Worm (Caenorhabditis elegans) whole organism, L2 larva: ENCODE data around the gene T24E12.10.

Experiments used
- C34F6.9 ChIP-seq: fragments of 150-350 bp; optimal IDR thresholded peaks from 2 replicates; lab custom pipeline; 2014; ENCODE audit warnings: missing biosample characterization, missing genetic modification characterization
- F13H6.1 ChIP-seq: sonication (generic microtip); optimal IDR thresholded peaks from 2 replicates; lab custom pipeline; 2016; ENCODE audit warnings: missing genetic modification characterization, missing compliant biosample characterization
- R02D3.7 ChIP-seq: fragments of 150-350 bp; optimal IDR thresholded peaks from 2 replicates; lab custom pipeline; 2014; ENCODE audit warnings: missing biosample characterization, missing genetic modification characterization
- Y55F3AM.14 ChIP-seq: fragments of 200-800 bp; sonication (Bioruptor generic); optimal IDR thresholded peaks from 2 replicates; lab custom pipeline; 2018; ENCODE audit warnings: mild to moderate bottlenecking, missing genetic modification characterization, missing compliant biosample characterization
- ZK546.5 ChIP-seq: sonication (generic microtip); optimal IDR thresholded peaks from 2 replicates; lab custom pipeline; 2017; ENCODE audit warnings: missing biosample characterization, missing genetic modification characterization
- alr-1 ChIP-seq: fragments of 150-350 bp; optimal IDR thresholded peaks from 2 replicates; lab custom pipeline; 2014; ENCODE audit warnings: missing biosample characterization, missing genetic modification characterization
- aly-2 ChIP-seq: fragments of 150-350 bp; optimal IDR thresholded peaks from 2 replicates; lab custom pipeline; 2014; ENCODE audit warnings: missing biosample characterization, missing genetic modification characterization
- ama-1 ChIP-seq: fragments of 150-350 bp; optimal IDR thresholded peaks from 2 replicates; lab custom pipeline; 2018; ENCODE audit warnings: inconsistent platforms
- ceh-82 ChIP-seq: fragments of 150-350 bp; optimal IDR thresholded peaks from 2 replicates; lab custom pipeline; 2014; ENCODE audit warnings: missing biosample characterization, missing genetic modification characterization
- crh-2 ChIP-seq: sonication (generic microtip); optimal IDR thresholded peaks from 2 replicates; lab custom pipeline; 2017; ENCODE audit warnings: missing biosample characterization, missing genetic modification characterization
- dmd-4 ChIP-seq: sonication (generic microtip); optimal IDR thresholded peaks from 2 replicates; lab custom pipeline; 2017; ENCODE audit warnings: missing biosample characterization, missing genetic modification characterization
- egl-27 ChIP-seq: sonication (generic microtip); optimal IDR thresholded peaks from 3 replicates; lab custom pipeline; 2017; ENCODE audit warnings: missing biosample characterization, missing genetic modification reagents, missing genetic modification characterization
- elt-3 ChIP-seq: sonication (generic microtip); optimal IDR thresholded peaks from 2 replicates; lab custom pipeline; 2017; ENCODE audit warnings: missing biosample characterization, missing genetic modification characterization
- fos-1 ChIP-seq: fragments of 150-350 bp; optimal IDR thresholded peaks from 2 replicates; lab custom pipeline; 2014; ENCODE audit warnings: missing biosample characterization, missing genetic modification characterization
- lin-11 ChIP-seq: fragments of 150-350 bp; sonication (generic microtip); optimal IDR thresholded peaks from 2 replicates; lab custom pipeline; 2014; ENCODE audit warnings: missing biosample characterization, missing genetic modification characterization, inconsistent platforms, mixed read lengths
- lin-39 ChIP-seq: fragments of 150-350 bp; optimal IDR thresholded peaks from 2 replicates; lab custom pipeline; 2014; ENCODE audit warnings: missing biosample characterization, missing genetic modification reagents, missing genetic modification characterization
- mab-5 ChIP-seq: fragments of 150-350 bp; optimal IDR thresholded peaks from 2 replicates; lab custom pipeline; 2014; ENCODE audit warnings: missing biosample characterization, missing genetic modification characterization
- mbf-1 ChIP-seq: sonication (generic microtip); optimal IDR thresholded peaks from 2 replicates; lab custom pipeline; 2017; ENCODE audit warnings: missing biosample characterization, missing genetic modification characterization
- mdl-1 ChIP-seq, 2 experiments: fragments of 150-350 bp in 1 of 2; sonication (generic microtip) in 1 of 2; optimal IDR thresholded peaks; 2 replicates each; lab custom pipeline; 2017; ENCODE audit warnings: missing biosample characterization in 2 of 2, missing genetic modification characterization in 2 of 2
- nhr-11 ChIP-seq: fragments of 150-350 bp; optimal IDR thresholded peaks from 2 replicates; lab custom pipeline; 2014; ENCODE audit warnings: missing biosample characterization, missing genetic modification characterization
- nhr-12 ChIP-seq: fragments of 150-350 bp; optimal IDR thresholded peaks from 2 replicates; lab custom pipeline; 2014; ENCODE audit warnings: missing biosample characterization, missing genetic modification characterization
- nhr-21 ChIP-seq: fragments of 150-350 bp; optimal IDR thresholded peaks from 2 replicates; lab custom pipeline; 2014; ENCODE audit warnings: missing biosample characterization, missing genetic modification characterization
- nhr-23 ChIP-seq: fragments of 150-350 bp; optimal IDR thresholded peaks from 2 replicates; lab custom pipeline; 2014; ENCODE audit warnings: missing biosample characterization, missing genetic modification reagents, missing genetic modification characterization
- nhr-237 ChIP-seq: fragments of 150-350 bp; optimal IDR thresholded peaks from 2 replicates; lab custom pipeline; 2014; ENCODE audit warnings: missing biosample characterization, missing genetic modification characterization
- nhr-25 ChIP-seq: fragments of 150-350 bp; sonication (generic microtip); optimal IDR thresholded peaks from 3 replicates; lab custom pipeline; 2014; ENCODE audit warnings: missing biosample characterization, missing genetic modification characterization
- nhr-77 ChIP-seq: fragments of 150-350 bp; optimal IDR thresholded peaks from 2 replicates; lab custom pipeline; 2014; ENCODE audit warnings: missing biosample characterization, missing genetic modification characterization
- sma-3 ChIP-seq: sonication (generic microtip); optimal IDR thresholded peaks from 2 replicates; lab custom pipeline; 2016; ENCODE audit warnings: missing genetic modification reagents, missing genetic modification characterization, missing compliant biosample characterization
- unc-55 ChIP-seq: fragments of 150-350 bp; sonication (generic microtip); optimal IDR thresholded peaks from 3 replicates; lab custom pipeline; 2014; ENCODE audit warnings: missing biosample characterization, missing genetic modification reagents, missing genetic modification characterization
- zag-1 ChIP-seq: fragments of 150-350 bp; optimal IDR thresholded peaks from 2 replicates; lab custom pipeline; 2014; ENCODE audit warnings: missing biosample characterization, missing genetic modification characterization
- ztf-4 ChIP-seq: fragments of 150-350 bp; optimal IDR thresholded peaks from 2 replicates; lab custom pipeline; 2014; ENCODE audit warnings: missing biosample characterization, missing genetic modification characterization

Gene T24E12.10

DNA sequence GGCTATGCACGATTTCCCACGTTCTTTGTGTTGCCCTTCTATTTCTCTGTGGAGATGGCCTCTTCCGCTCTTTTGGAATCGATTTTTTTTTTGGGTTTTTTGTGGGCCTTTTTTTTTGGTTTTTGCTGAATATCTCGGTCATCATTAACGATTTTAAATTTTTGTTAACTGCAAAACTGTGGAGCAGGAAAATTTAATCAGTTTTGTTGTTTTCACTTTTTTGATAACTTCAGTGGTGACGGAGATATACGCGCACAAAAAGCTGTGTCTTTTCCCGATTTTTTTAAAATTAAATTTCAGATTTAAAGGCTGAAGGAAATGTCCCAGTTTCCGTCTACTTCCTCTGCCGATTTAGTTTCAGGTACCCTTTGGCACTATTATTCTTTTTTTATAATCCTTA is 12.2 kb upstream of the T24E12.10 start, which contains the start of gene T24E12.1:
Gene T24E12.1 (plus strand): TSS at position 301 of the 400 bp plus-strand sequence.
- TF ChIP-seq ama-1 (lab: Kevin White, UChicago), result no peak

DNA sequence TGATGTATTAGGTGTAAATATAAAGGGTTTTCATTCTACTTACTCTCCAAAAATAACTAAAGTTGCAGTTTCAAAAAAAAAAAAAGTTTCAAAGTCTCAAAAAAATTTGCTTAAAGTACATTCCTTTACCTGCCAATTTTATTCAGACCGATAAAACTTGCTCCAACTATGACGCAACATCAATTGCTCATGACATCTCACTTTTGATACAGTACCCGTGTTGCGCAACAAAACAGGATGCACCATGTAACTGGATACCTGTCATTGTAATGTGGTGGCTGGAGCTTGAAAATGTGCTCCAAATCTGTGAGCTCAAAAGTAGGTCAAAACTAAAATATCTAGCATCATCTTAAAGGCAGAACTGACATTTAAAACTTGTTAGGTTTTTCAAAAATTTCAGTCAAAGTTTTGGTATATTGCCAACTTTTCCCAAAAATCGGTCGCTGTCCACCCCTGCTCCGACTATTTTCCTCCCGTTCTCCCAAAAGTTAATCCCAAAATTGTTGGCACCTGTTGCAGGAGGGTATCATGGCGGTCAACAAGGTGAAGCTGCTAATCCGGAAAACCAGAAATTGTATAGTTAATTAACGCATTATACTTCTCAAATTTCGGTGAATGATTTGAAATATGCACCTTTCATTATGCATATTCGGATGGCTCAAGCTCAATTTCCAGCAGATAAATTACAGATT is 9.4 kb upstream of the T24E12.10 start, which contains the start of gene T24E12.2:
Gene T24E12.2 (plus strand): TSS at position 642 of the 692 bp plus-strand sequence.
- TF ChIP-seq sma-3 (GFP tag; lab: Kevin White, UChicago) (no peak), aly-2 (tag; lab: Kevin White, UChicago) (no peak), elt-3 (tag; lab: Kevin White, UChicago) (no peak), nhr-12 (no peak)

DNA sequence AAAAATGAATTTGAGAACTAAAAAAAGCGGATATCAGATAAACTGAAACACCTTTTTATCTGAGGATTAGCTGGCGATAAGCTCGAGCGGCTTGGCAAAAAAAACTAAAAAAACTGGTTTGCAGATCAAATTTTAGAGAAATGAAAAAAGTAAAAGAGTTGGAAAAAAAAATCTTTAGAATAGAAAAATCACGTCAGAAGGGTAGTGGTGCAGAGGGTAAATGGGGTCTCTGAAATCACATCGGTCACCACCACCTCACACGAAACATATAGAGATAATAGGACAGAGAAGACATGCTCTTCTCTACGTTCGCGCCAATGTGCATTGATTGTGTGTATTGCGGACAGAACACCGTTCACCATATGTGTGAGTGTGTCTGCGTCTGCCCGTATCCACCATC is 8.2 kb upstream of the T24E12.10 start:
- TF ChIP-seq nhr-25 (tag; lab: Kevin White, UChicago) (no peak), dmd-4 (no peak), mab-5 (tag; lab: Kevin White, UChicago) (no peak), ztf-4 (no peak), nhr-77 (no peak), nhr-11 (tag; lab: Kevin White, UChicago) (no peak), egl-27 (tag; lab: Kevin White, UChicago) (no peak), zag-1 (tag; lab: Kevin White, UChicago) (no peak), lin-39 (no peak), nhr-23 (no peak), fos-1 (tag; lab: Kevin White, UChicago) (no peak), mdl-1 (tag; optimal IDR thresholded peaks at IDR 0.05; lab: Kevin White, UChicago) (no peak)
- TF ChIP-seq, all 48 proteins: peak for 0

DNA sequence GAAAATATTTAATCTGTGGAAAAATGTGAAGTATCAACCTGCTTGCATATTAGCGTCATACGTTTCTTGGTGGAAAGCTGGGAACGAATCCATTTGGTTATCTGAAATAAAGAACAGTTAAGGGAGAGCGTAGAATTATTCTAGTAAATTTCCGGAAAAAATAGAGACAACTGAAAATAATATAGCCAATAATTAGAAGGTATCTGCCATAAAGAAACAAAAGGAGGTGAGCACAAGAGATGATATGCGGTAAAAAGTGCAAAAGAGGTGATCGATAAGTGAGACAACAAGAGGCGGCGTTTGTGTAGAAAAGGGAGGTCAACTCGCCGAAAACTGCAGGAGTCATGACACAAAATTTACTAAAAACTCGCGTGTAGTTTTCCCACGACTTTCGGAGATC is 6.4 kb upstream of the T24E12.10 start, which contains the start of gene T24E12.11:
Gene T24E12.11 (minus strand): TSS at position 101 of the 400 bp plus-strand sequence.
- TF ChIP-seq ZK546.5 (tag; lab: Kevin White, UChicago) (no peak), egl-27 (tag; lab: Kevin White, UChicago) (no peak), Y55F3AM.14 (GFP tag; lab: Kevin White, UChicago) (no peak), lin-39 (no peak), nhr-21 (tag; lab: Kevin White, UChicago) (no peak)

DNA sequence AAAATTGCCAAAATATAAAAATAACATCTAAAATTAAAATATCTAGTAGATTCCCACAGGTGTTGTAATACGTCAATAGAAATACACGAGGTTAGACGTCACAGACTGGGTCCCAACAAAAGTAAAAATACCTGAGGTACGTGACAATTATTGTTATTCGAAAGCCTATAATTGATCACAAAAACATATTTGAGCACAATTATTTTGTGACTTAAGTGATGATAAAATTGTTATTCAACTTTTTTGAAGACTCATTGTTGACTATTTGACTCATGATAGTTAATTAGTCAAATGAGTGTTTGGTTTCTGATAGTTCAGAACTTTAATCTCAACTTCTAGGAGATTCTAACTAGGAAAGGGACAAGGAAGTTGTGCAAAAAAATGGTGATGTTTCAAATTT is 4.8 kb upstream of the T24E12.10 start:
- no peak for TF ChIP-seq F13H6.1 (tag; lab: Kevin White, UChicago)
- no peak for TF ChIP-seq C34F6.9 (tag; lab: Kevin White, UChicago)
- TF ChIP-seq unc-55, result no peak
- TF ChIP-seq lin-11 (tag; lab: Kevin White, UChicago), result no peak
- no peak for TF ChIP-seq fos-1 (tag; lab: Kevin White, UChicago)
- no peak for TF ChIP-seq ztf-4
- no peak for TF ChIP-seq Y55F3AM.14 (GFP tag; lab: Kevin White, UChicago)
- TF ChIP-seq alr-1 (tag; lab: Kevin White, UChicago), result no peak
- TF ChIP-seq ama-1 (lab: Kevin White, UChicago), result no peak
- no peak for TF ChIP-seq ZK546.5 (tag; lab: Kevin White, UChicago)
- no peak for TF ChIP-seq R02D3.7 (tag; lab: Kevin White, UChicago)
- no peak for TF ChIP-seq crh-2 (tag; lab: Kevin White, UChicago)
- TF ChIP-seq mab-5 (tag; lab: Kevin White, UChicago), result no peak
- no peak for TF ChIP-seq ceh-82 (tag; lab: Kevin White, UChicago)
- TF ChIP-seq, all 48 proteins: peak for 0

DNA sequence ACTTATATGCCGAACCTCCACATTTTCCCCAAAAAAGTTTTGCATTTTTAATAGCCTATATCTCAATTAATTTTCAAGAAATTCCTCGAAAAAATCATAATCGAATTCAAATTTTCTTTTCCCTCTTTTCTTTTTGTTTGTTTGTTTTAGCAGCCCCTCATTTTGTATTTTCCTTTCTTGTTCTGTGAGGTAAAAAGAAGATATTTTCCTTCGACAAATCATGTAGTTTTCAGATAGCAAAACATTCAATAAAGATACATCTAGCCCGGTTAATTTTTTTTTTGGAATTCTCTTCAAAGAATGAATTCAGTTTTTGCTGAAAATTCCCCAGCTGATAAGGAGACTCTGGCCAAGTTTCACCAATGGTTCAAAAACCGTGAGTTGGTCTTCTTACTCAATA is 2.7 kb upstream of the T24E12.10 start, which contains the start of gene T24E12.3:
Gene T24E12.3 (plus strand): TSS at position 301 of the 400 bp plus-strand sequence.
- no peak for TF ChIP-seq Y55F3AM.14 (GFP tag; lab: Kevin White, UChicago)

DNA sequence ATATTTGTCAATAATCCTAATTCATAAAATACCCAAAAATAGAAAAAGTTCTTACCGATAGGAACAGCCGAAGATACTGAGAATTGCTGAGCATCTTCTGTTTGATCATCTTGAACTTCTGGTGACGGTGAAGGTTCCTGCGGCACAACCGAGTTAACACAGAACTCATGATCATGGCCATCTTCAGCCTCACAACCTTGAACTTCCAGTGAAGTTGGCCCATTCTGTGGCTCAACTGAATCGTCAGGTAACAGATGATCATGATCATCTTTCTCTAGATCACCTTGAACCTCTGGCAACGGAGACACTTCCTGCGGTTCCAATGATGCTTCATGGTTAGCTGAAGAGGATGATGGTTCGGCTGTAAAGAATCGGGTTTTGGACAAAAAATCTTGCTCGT is 1.4 kb downstream of the T24E12.10 start:
- no peak for TF ChIP-seq nhr-237 (tag; lab: Kevin White, UChicago)
- TF ChIP-seq mbf-1 (tag; lab: Kevin White, UChicago), result no peak
